Worm (Caenorhabditis elegans) whole organism, late embryonic: ENCODE data around the gene C29F9.8.

Experiments
- C08G9.2 ChIP-seq: sonication (generic microtip); optimal IDR thresholded peaks from 2 replicates; lab custom pipeline; 2016; ENCODE audit warnings: mild to moderate bottlenecking, missing genetic modification characterization, moderate library complexity, missing compliant biosample characterization
- F13H6.1 ChIP-seq: sonication (generic microtip); optimal IDR thresholded peaks from 2 replicates; lab custom pipeline; 2016; ENCODE audit warnings: missing genetic modification characterization, missing compliant biosample characterization
- ceh-22 ChIP-seq: sonication (generic microtip); optimal IDR thresholded peaks from 2 replicates; lab custom pipeline; 2017; ENCODE audit warnings: missing biosample characterization, missing genetic modification characterization
- elt-2 ChIP-seq: sonication (generic microtip); optimal IDR thresholded peaks from 2 replicates; lab custom pipeline; 2016; ENCODE audit warnings: missing genetic modification reagents, missing genetic modification characterization, missing compliant biosample characterization
- nhr-232 ChIP-seq: sonication (generic microtip); optimal IDR thresholded peaks from 2 replicates; lab custom pipeline; 2016; ENCODE audit warnings: missing genetic modification characterization, missing compliant biosample characterization
- pag-3 ChIP-seq: sonication (generic microtip); optimal IDR thresholded peaks from 2 replicates; lab custom pipeline; 2016; ENCODE audit warnings: missing compliant biosample characterization, missing genetic modification characterization, borderline replicate concordance
- pqm-1 ChIP-seq: sonication (generic microtip); optimal IDR thresholded peaks from 2 replicates; lab custom pipeline; 2016; ENCODE audit warnings: missing genetic modification characterization, missing compliant biosample characterization
- sox-4 ChIP-seq: sonication (generic microtip); optimal IDR thresholded peaks from 2 replicates; lab custom pipeline; 2017; ENCODE audit warnings: mild to moderate bottlenecking, missing genetic modification characterization, inconsistent platforms, missing compliant biosample characterization
- unc-55 ChIP-seq: sonication (generic microtip); optimal IDR thresholded peaks from 2 replicates; lab custom pipeline; 2017; ENCODE audit warnings: missing biosample characterization, missing genetic modification reagents, missing genetic modification characterization

ce11 chrIII:140904-141303, 44.0 kb upstream of the C29F9.8 start, which contains the start of gene fbxb-81:
- no peak for TF ChIP-seq sox-4 (tag; lab: Kevin White, UChicago)
- TF ChIP-seq nhr-232 (tag; lab: Kevin White, UChicago): no peak
- TF ChIP-seq unc-55 (GFP tag; lab: Kevin White, UChicago): no peak
- TF ChIP-seq elt-2 (tag; lab: Kevin White, UChicago): no peak
- TF ChIP-seq C08G9.2: no peak
- no peak for TF ChIP-seq pag-3 (tag; lab: Kevin White, UChicago)
- no peak for TF ChIP-seq pqm-1 (tag; lab: Kevin White, UChicago)
- TF ChIP-seq F13H6.1 (tag; lab: Kevin White, UChicago): no peak
- no peak for TF ChIP-seq ceh-22 (tag; lab: Kevin White, UChicago)
